Fruit fly (Drosophila melanogaster) whole organism, embryonic: ENCODE measurements around the gene Cyp9f2.

Experiments used
- Abd-B ChIP-seq: fragments of 200-800 bp; sonication (Bioruptor generic); optimal IDR thresholded peaks from 2 replicates; lab custom pipeline; 2018; ENCODE audit warnings: missing biosample characterization, mild to moderate bottlenecking, missing genetic modification characterization, moderate library complexity
- Aef1 ChIP-seq: fragments of 200-800 bp; sonication (Bioruptor generic); IDR thresholded peaks from 3 replicates; pipeline ENCODE4 v1.3.6; 2022; ENCODE audit warnings: missing biosample characterization, missing genetic modification characterization
- BEAF-32 ChIP-seq: fragments of 200-800 bp; sonication (Bioruptor generic); optimal IDR thresholded peaks from 3 replicates; lab custom pipeline; 2017; ENCODE audit warnings: missing biosample characterization, missing genetic modification characterization, mild to moderate bottlenecking, moderate library complexity, missing genetic modification reagents
- BtbVII ChIP-seq: fragments of 200-800 bp; sonication (Bioruptor generic); optimal IDR thresholded peaks from 3 replicates; lab custom pipeline; 2017; ENCODE audit warnings: missing biosample characterization, mild to moderate bottlenecking, missing genetic modification characterization
- CG10979 ChIP-seq: fragments of 200-800 bp; sonication (Bioruptor generic); optimal IDR thresholded peaks from 2 replicates; lab custom pipeline; 2018; ENCODE audit warnings: missing biosample characterization, mild to moderate bottlenecking, missing genetic modification characterization, moderate library complexity
- CG14014 ChIP-seq: fragments of 200-800 bp; sonication (Bioruptor generic); IDR thresholded peaks from 2 replicates; pipeline ENCODE4 v1.3.6; 2022; ENCODE audit warnings: missing biosample characterization, missing genetic modification characterization
- CG14965 ChIP-seq: fragments of 200-800 bp; sonication (Bioruptor generic); optimal IDR thresholded peaks from 2 replicates; lab custom pipeline; 2016; ENCODE audit warnings: missing biosample characterization, missing genetic modification characterization, borderline replicate concordance
- CG17912 ChIP-seq: fragments of 200-800 bp; sonication (Bioruptor generic); optimal IDR thresholded peaks from 2 replicates; lab custom pipeline; 2018; ENCODE audit warnings: missing biosample characterization, mild to moderate bottlenecking, missing genetic modification characterization
- CG2116 ChIP-seq: fragments of 200-800 bp; sonication (Bioruptor generic); optimal IDR thresholded peaks from 3 replicates; lab custom pipeline; 2018; ENCODE audit warnings: missing biosample characterization, mild to moderate bottlenecking, missing genetic modification characterization
- CG30020 ChIP-seq: fragments of 200-800 bp; optimal IDR thresholded peaks from 2 replicates; lab custom pipeline; 2019; ENCODE audit warnings: missing biosample characterization, mild to moderate bottlenecking, missing genetic modification characterization, moderate library complexity
- CG31388 ChIP-seq: fragments of 200-800 bp; sonication (Bioruptor generic); optimal IDR thresholded peaks from 2 replicates; lab custom pipeline; 2016; ENCODE audit warnings: missing biosample characterization, missing genetic modification characterization
- CG6254 ChIP-seq: fragments of 200-800 bp; sonication (Bioruptor generic); optimal IDR thresholded peaks from 3 replicates; lab custom pipeline; 2017; ENCODE audit warnings: mild to moderate bottlenecking, missing biosample characterization, missing genetic modification reagents, missing genetic modification characterization
- CG8924 ChIP-seq: fragments of 200-800 bp; optimal IDR thresholded peaks from 3 replicates; lab custom pipeline; 2019; ENCODE audit warnings: missing biosample characterization, mild to moderate bottlenecking, missing genetic modification characterization, moderate library complexity
- CTCF ChIP-seq: fragments of 200-800 bp; sonication (Bioruptor generic); optimal IDR thresholded peaks from 2 replicates; lab custom pipeline; 2017; ENCODE audit warnings: missing biosample characterization, mild to moderate bottlenecking, missing genetic modification characterization, moderate library complexity
- Deaf1 ChIP-seq: fragments of 200-800 bp; optimal IDR thresholded peaks from 3 replicates; lab custom pipeline; 2019; ENCODE audit warnings: missing biosample characterization, mild to moderate bottlenecking, missing genetic modification characterization, moderate library complexity
- Doc3 ChIP-seq: fragments of 200-800 bp; sonication (Bioruptor generic); IDR thresholded peaks from 3 replicates; pipeline ENCODE4 v1.3.6; 2022; ENCODE audit warnings: missing biosample characterization, missing genetic modification characterization; ENCODE audit not compliant: partially characterized antibody
- Mad ChIP-seq: fragments of 200-800 bp; sonication (Bioruptor generic); optimal IDR thresholded peaks from 2 replicates; lab custom pipeline; 2016; ENCODE audit warnings: missing biosample characterization, missing genetic modification characterization
- NFAT ChIP-seq: fragments of 200-800 bp; sonication (Bioruptor generic); IDR thresholded peaks from 2 replicates; pipeline ENCODE4 v1.3.6; 2022; ENCODE audit warnings: missing biosample characterization, missing genetic modification characterization
- Optix ChIP-seq: fragments of 200-800 bp; sonication (Bioruptor generic); IDR thresholded peaks from 3 replicates; pipeline ENCODE4 v1.3.6; 2022; ENCODE audit warnings: missing biosample characterization, missing genetic modification characterization
- abd-A ChIP-seq: fragments of 200-800 bp; sonication (Bioruptor generic); optimal IDR thresholded peaks from 3 replicates; lab custom pipeline; 2019; ENCODE audit warnings: missing biosample characterization, mild to moderate bottlenecking, missing genetic modification characterization, moderate library complexity
- ase ChIP-seq: fragments of 200-800 bp; sonication (Bioruptor generic); IDR thresholded peaks from 3 replicates; pipeline ENCODE4 v1.3.6; 2022; ENCODE audit warnings: missing biosample characterization, missing genetic modification characterization
- ato ChIP-seq: fragments of 200-800 bp; sonication (Bioruptor generic); IDR thresholded peaks from 2 replicates; pipeline ENCODE4 v1.3.6; 2022; ENCODE audit warnings: missing biosample characterization, missing genetic modification characterization; ENCODE audit not compliant: partially characterized antibody
- bbx ChIP-seq: fragments of 200-800 bp; sonication (Bioruptor generic); IDR thresholded peaks from 2 replicates; pipeline ENCODE4 v1.3.6; 2022; ENCODE audit warnings: missing biosample characterization, missing genetic modification characterization; ENCODE audit not compliant: partially characterized antibody
- chinmo ChIP-seq: fragments of 200-800 bp; sonication (Bioruptor generic); IDR thresholded peaks from 4 replicates; pipeline ENCODE4 v1.3.6; 2022; ENCODE audit warnings: missing biosample characterization, missing genetic modification characterization; ENCODE audit not compliant: partially characterized antibody
- crc ChIP-seq: fragments of 200-800 bp; sonication (Bioruptor generic); optimal IDR thresholded peaks from 2 replicates; lab custom pipeline; 2016; ENCODE audit warnings: missing biosample characterization, missing genetic modification characterization
- h ChIP-seq: fragments of >200 bp; optimal IDR thresholded peaks from 2 replicates; lab custom pipeline; 2017
- ham ChIP-seq: fragments of 200-800 bp; sonication (Bioruptor generic); IDR thresholded peaks from 2 replicates; pipeline ENCODE4 v1.3.6; 2022; ENCODE audit warnings: missing biosample characterization, missing genetic modification characterization
- lmd ChIP-seq: fragments of 200-800 bp; sonication (Bioruptor generic); IDR thresholded peaks from 2 replicates; pipeline ENCODE4 v1.3.6; 2022; ENCODE audit warnings: missing biosample characterization, missing genetic modification characterization
- mld ChIP-seq: fragments of 200-800 bp; sonication (Bioruptor generic); IDR thresholded peaks from 3 replicates; pipeline ENCODE4 v1.3.6; 2022; ENCODE audit warnings: missing biosample characterization, missing genetic modification characterization; ENCODE audit not compliant: partially characterized antibody
- nerfin-1 ChIP-seq: fragments of 200-800 bp; sonication (Bioruptor generic); optimal IDR thresholded peaks from 3 replicates; lab custom pipeline; 2019; ENCODE audit warnings: missing biosample characterization, mild to moderate bottlenecking, missing genetic modification characterization, moderate library complexity
- pzg ChIP-seq: fragments of 200-800 bp; sonication (Bioruptor generic); optimal IDR thresholded peaks from 3 replicates; lab custom pipeline; 2018; ENCODE audit warnings: missing biosample characterization, mild to moderate bottlenecking, missing genetic modification characterization, moderate library complexity
- run ChIP-seq: fragments of 200-800 bp; sonication (Bioruptor generic); optimal IDR thresholded peaks from 3 replicates; lab custom pipeline; 2018; ENCODE audit warnings: missing biosample characterization, mild to moderate bottlenecking, missing genetic modification characterization
- seq ChIP-seq: fragments of 200-800 bp; sonication (Bioruptor generic); IDR thresholded peaks from 2 replicates; pipeline ENCODE4 v1.3.6; 2022; ENCODE audit warnings: missing biosample characterization, missing genetic modification characterization
- tna ChIP-seq: fragments of 200-800 bp; sonication (Bioruptor generic); IDR thresholded peaks from 2 replicates; pipeline ENCODE4 v1.3.6; 2022; ENCODE audit warnings: missing biosample characterization, missing genetic modification characterization; ENCODE audit not compliant: partially characterized antibody
- vnd ChIP-seq: fragments of 200-800 bp; sonication (Bioruptor generic); IDR thresholded peaks from 3 replicates; pipeline ENCODE4 v1.3.6; 2022; ENCODE audit warnings: missing biosample characterization, missing genetic modification characterization; ENCODE audit not compliant: partially characterized antibody
- wdn ChIP-seq: fragments of 200-800 bp; sonication (Bioruptor generic); IDR thresholded peaks from 2 replicates; pipeline ENCODE4 v1.3.6; 2022; ENCODE audit warnings: missing biosample characterization, missing genetic modification characterization
- zen2 ChIP-seq: fragments of 200-800 bp; sonication (Bioruptor generic); IDR thresholded peaks from 3 replicates; pipeline ENCODE4 v1.3.6; 2022; ENCODE audit warnings: missing biosample characterization, missing genetic modification characterization; ENCODE audit not compliant: partially characterized antibody

Gene Cyp9f2

DNA sequence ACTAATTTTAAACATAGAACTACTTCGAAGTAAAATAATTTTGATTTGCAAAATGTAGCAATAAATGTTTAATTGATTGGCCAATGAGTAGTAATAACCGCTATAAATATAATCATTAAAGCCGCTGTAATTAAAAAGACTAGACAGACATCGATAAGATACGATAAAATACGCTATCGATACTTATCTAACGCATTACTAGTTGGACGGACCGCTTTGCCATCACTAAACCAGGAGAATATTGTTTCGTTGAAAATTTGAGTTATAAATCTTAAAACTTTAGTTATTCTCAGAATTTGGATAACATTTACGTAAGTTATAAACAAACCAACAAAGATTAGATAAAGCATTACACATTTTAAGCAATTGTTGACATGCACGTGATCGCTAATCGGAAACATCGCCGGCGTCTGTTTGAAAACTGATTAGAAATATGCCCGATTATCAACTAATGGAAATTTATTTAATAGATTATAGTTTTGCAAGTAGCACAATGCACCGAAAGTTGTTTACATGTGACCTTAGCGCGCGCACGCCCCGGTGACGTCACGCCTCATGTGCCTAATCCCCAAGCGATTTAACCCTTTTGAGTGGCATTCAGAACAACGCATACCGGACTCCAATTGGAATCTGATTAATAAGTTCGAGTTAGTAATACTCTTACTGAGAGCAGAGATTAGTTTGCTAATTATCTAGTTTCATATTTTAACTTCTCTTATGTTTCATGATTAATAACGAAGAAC is 33.7 kb upstream of the Cyp9f2 start, which contains the start of gene Desat1 (continued):
- TF ChIP-seq CG2116 (GFP tag; lab: Kevin White, UChicago) = peak; percentile 87
- peak; percentile 9; the same call in 1 of the 2 replicates for TF ChIP-seq NFAT (GFP tag; lab: Robert Waterston, UW)
- peak; percentile 19 for TF ChIP-seq nerfin-1 (tag; lab: Kevin White, UChicago)
- TF ChIP-seq ase (GFP tag; lab: Robert Waterston, UW) = no peak
- peak; percentile 88 for TF ChIP-seq BEAF-32 (GFP tag; lab: Kevin White, UChicago)
- TF ChIP-seq vnd = peak; percentile 90
- TF ChIP-seq ato (GFP tag; lab: Robert Waterston, UW) = peak; percentile 86
- TF ChIP-seq tna (GFP tag; lab: Robert Waterston, UW) = peak; percentile 81
- TF ChIP-seq Doc3 = peak; percentile 90
- peak; percentile 72 for TF ChIP-seq mld (GFP tag; lab: Robert Waterston, UW)
- peak; percentile 96 for TF ChIP-seq bbx
- TF ChIP-seq chinmo (GFP tag; lab: Robert Waterston, UW) = peak; percentile 89; the same call in 3 of the 4 replicates
- TF ChIP-seq BtbVII (GFP tag; lab: Kevin White, UChicago) = peak; percentile 46
- TF ChIP-seq CG17912 = no peak
- TF ChIP-seq CTCF (GFP tag; lab: Kevin White, UChicago) = peak; percentile 14
- TF ChIP-seq pzg (GFP tag; lab: Kevin White, UChicago) = peak; percentile 63
- peak; percentile 34 for TF ChIP-seq CG8924 (tag; lab: Kevin White, UChicago)
- TF ChIP-seq Abd-B (GFP tag; lab: Kevin White, UChicago) = peak; percentile 41
- TF ChIP-seq CG30020 (tag; lab: Kevin White, UChicago) = peak; percentile 32

dm6 chr3R:12439039-12439400 is 33.2 kb upstream of the Cyp9f2 start, which contains the start of the genes CG17207 and CG46427:
CG17207 (minus strand) TSS chr3R:12439139.
CG46427 (minus strand) TSS chr3R:12439139.
- no peak for TF ChIP-seq Aef1 (GFP tag; lab: Robert Waterston, UW)
- TF ChIP-seq ham (GFP tag; lab: Robert Waterston, UW) = no peak
- no peak for TF ChIP-seq Deaf1
- TF ChIP-seq CG10979 (tag; lab: Kevin White, UChicago) = no peak
- TF ChIP-seq crc (GFP tag; lab: Kevin White, UChicago) = no peak
- no peak for TF ChIP-seq zen2 (GFP tag; lab: Robert Waterston, UW)
- TF ChIP-seq CG6254 (GFP tag; lab: Kevin White, UChicago) = no peak

DNA sequence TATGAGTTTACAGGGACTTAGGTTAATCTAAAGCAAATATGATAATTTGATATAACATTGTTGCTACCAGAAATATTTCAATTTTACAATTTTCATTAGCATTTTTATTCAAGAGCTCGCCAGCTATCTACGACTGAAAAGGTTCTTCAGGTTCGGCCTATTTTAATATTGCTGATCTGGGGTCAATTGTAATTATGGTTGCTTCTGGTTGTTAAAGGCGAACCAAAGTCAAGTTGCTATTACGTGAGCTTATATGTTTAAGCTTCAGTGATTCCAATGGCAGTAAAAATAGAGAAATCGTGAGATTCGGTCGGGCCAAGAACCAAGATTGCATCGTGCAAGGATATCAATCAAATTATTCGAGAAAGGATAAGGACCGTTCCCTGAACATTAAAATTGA is 30.1 kb upstream of the Cyp9f2 start, which contains the start of gene Desat2:
Gene Desat2 (plus strand): TSS at position 301 of the 400 bp plus-strand sequence.
- no peak for TF ChIP-seq CG14965 (GFP tag; lab: Kevin White, UChicago)
- TF ChIP-seq run = no peak
- TF ChIP-seq Mad (GFP tag; lab: Kevin White, UChicago) = no peak
- no peak for TF ChIP-seq CG31388
- TF ChIP-seq h = no peak
- no peak for TF ChIP-seq CG14014 (GFP tag; lab: Robert Waterston, UW)
- TF ChIP-seq abd-A (tag; lab: Kevin White, UChicago) = no peak
- TF ChIP-seq seq (GFP tag; lab: Robert Waterston, UW) = no peak
- TF ChIP-seq lmd (GFP tag; lab: Robert Waterston, UW) = no peak
- TF ChIP-seq Optix (GFP tag; lab: Robert Waterston, UW) = no peak
- TF ChIP-seq wdn = no peak
- TF ChIP-seq, all 482 proteins: peak for 0
